Worm (Caenorhabditis elegans) whole organism, L2 larva: Measurements from ENCODE around the gene F36H12.9.

Experiments
- F13H6.1 ChIP-seq: sonication (generic microtip); optimal IDR thresholded peaks from 2 replicates; lab custom pipeline; 2016; ENCODE audit warnings: missing genetic modification characterization, missing compliant biosample characterization
- R02D3.7 ChIP-seq: fragments of 150-350 bp; optimal IDR thresholded peaks from 2 replicates; lab custom pipeline; 2014; ENCODE audit warnings: missing biosample characterization, missing genetic modification characterization
- ZK546.5 ChIP-seq: sonication (generic microtip); optimal IDR thresholded peaks from 2 replicates; lab custom pipeline; 2017; ENCODE audit warnings: missing biosample characterization, missing genetic modification characterization
- aly-2 ChIP-seq: fragments of 150-350 bp; optimal IDR thresholded peaks from 2 replicates; lab custom pipeline; 2014; ENCODE audit warnings: missing biosample characterization, missing genetic modification characterization
- blmp-1 ChIP-seq: sonication (generic microtip); optimal IDR thresholded peaks from 2 replicates; lab custom pipeline; 2017; ENCODE audit warnings: missing genetic modification characterization, mild to moderate bottlenecking, missing compliant biosample characterization, antibody characterized with exemption, moderate library complexity; ENCODE audit not compliant: insufficient read depth
- ceh-16 ChIP-seq: fragments of 150-350 bp; optimal IDR thresholded peaks from 2 replicates; lab custom pipeline; 2014; ENCODE audit warnings: missing biosample characterization, missing genetic modification characterization
- ceh-82 ChIP-seq: fragments of 150-350 bp; optimal IDR thresholded peaks from 2 replicates; lab custom pipeline; 2014; ENCODE audit warnings: missing biosample characterization, missing genetic modification characterization
- crh-2 ChIP-seq: sonication (generic microtip); optimal IDR thresholded peaks from 2 replicates; lab custom pipeline; 2017; ENCODE audit warnings: missing biosample characterization, missing genetic modification characterization
- dmd-4 ChIP-seq: sonication (generic microtip); optimal IDR thresholded peaks from 2 replicates; lab custom pipeline; 2017; ENCODE audit warnings: missing biosample characterization, missing genetic modification characterization
- elt-3 ChIP-seq: sonication (generic microtip); optimal IDR thresholded peaks from 2 replicates; lab custom pipeline; 2017; ENCODE audit warnings: missing biosample characterization, missing genetic modification characterization
- fos-1 ChIP-seq: fragments of 150-350 bp; optimal IDR thresholded peaks from 2 replicates; lab custom pipeline; 2014; ENCODE audit warnings: missing biosample characterization, missing genetic modification characterization
- gmeb-1 ChIP-seq: fragments of 150-350 bp; optimal IDR thresholded peaks from 2 replicates; lab custom pipeline; 2014; ENCODE audit warnings: missing biosample characterization, missing genetic modification characterization
- lin-11 ChIP-seq: fragments of 150-350 bp; sonication (generic microtip); optimal IDR thresholded peaks from 2 replicates; lab custom pipeline; 2014; ENCODE audit warnings: missing biosample characterization, missing genetic modification characterization, inconsistent platforms, mixed read lengths
- lin-39 ChIP-seq: fragments of 150-350 bp; optimal IDR thresholded peaks from 2 replicates; lab custom pipeline; 2014; ENCODE audit warnings: missing biosample characterization, missing genetic modification reagents, missing genetic modification characterization
- lsy-2 ChIP-seq, 2 experiments: fragments of 150-350 bp in 1 of 2; sonication (generic microtip) in 1 of 2; optimal IDR thresholded peaks; 2 replicates each; lab custom pipeline; 2014 to 2017; ENCODE audit warnings: missing biosample characterization in 2 of 2, missing genetic modification characterization in 2 of 2
- mbf-1 ChIP-seq: sonication (generic microtip); optimal IDR thresholded peaks from 2 replicates; lab custom pipeline; 2017; ENCODE audit warnings: missing biosample characterization, missing genetic modification characterization
- mdl-1 ChIP-seq, 2 experiments: fragments of 150-350 bp in 1 of 2; sonication (generic microtip) in 1 of 2; optimal IDR thresholded peaks; 2 replicates each; lab custom pipeline; 2017; ENCODE audit warnings: missing biosample characterization in 2 of 2, missing genetic modification characterization in 2 of 2
- nhr-10 ChIP-seq: sonication (generic microtip); optimal IDR thresholded peaks from 2 replicates; lab custom pipeline; 2017; ENCODE audit warnings: missing biosample characterization, missing genetic modification characterization
- nhr-12 ChIP-seq: fragments of 150-350 bp; optimal IDR thresholded peaks from 2 replicates; lab custom pipeline; 2014; ENCODE audit warnings: missing biosample characterization, missing genetic modification characterization
- nhr-129 ChIP-seq: fragments of 150-350 bp; optimal IDR thresholded peaks from 2 replicates; lab custom pipeline; 2014; ENCODE audit warnings: missing biosample characterization, missing genetic modification characterization
- nhr-21 ChIP-seq: fragments of 150-350 bp; optimal IDR thresholded peaks from 2 replicates; lab custom pipeline; 2014; ENCODE audit warnings: missing biosample characterization, missing genetic modification characterization
- nhr-23 ChIP-seq: fragments of 150-350 bp; optimal IDR thresholded peaks from 2 replicates; lab custom pipeline; 2014; ENCODE audit warnings: missing biosample characterization, missing genetic modification reagents, missing genetic modification characterization
- nhr-237 ChIP-seq: fragments of 150-350 bp; optimal IDR thresholded peaks from 2 replicates; lab custom pipeline; 2014; ENCODE audit warnings: missing biosample characterization, missing genetic modification characterization
- nhr-25 ChIP-seq: fragments of 150-350 bp; sonication (generic microtip); optimal IDR thresholded peaks from 3 replicates; lab custom pipeline; 2014; ENCODE audit warnings: missing biosample characterization, missing genetic modification characterization
- nhr-6 ChIP-seq: fragments of 150-350 bp; optimal IDR thresholded peaks from 2 replicates; lab custom pipeline; 2014; ENCODE audit warnings: missing biosample characterization, missing genetic modification characterization
- peb-1 ChIP-seq: fragments of 150-350 bp; optimal IDR thresholded peaks from 2 replicates; lab custom pipeline; 2014; ENCODE audit warnings: missing biosample characterization, missing genetic modification characterization
- sem-4 ChIP-seq: fragments of 150-350 bp; optimal IDR thresholded peaks from 2 replicates; lab custom pipeline; 2014; ENCODE audit warnings: missing biosample characterization, missing genetic modification reagents, missing genetic modification characterization
- sma-3 ChIP-seq: sonication (generic microtip); optimal IDR thresholded peaks from 2 replicates; lab custom pipeline; 2016; ENCODE audit warnings: missing genetic modification reagents, missing genetic modification characterization, missing compliant biosample characterization
- sma-9 ChIP-seq, 2 experiments: fragments of 150-350 bp in 1 of 2; sonication (generic microtip) in 1 of 2; optimal IDR thresholded peaks; 2 replicates each; lab custom pipeline; 2014 to 2016; ENCODE audit warnings: missing genetic modification characterization in 2 of 2, mild to moderate bottlenecking in 1 of 2, missing biosample characterization in 1 of 2, missing compliant biosample characterization in 1 of 2, missing genetic modification reagents in 1 of 2, moderate library complexity in 1 of 2
- snpc-4 ChIP-seq: fragments of 150-350 bp; optimal IDR thresholded peaks from 2 replicates; lab custom pipeline; 2014; ENCODE audit warnings: missing biosample characterization, missing genetic modification characterization
- unc-39 ChIP-seq: fragments of 150-350 bp; optimal IDR thresholded peaks from 2 replicates; lab custom pipeline; 2014; ENCODE audit warnings: missing biosample characterization, missing genetic modification characterization
- unc-55 ChIP-seq: fragments of 150-350 bp; sonication (generic microtip); optimal IDR thresholded peaks from 3 replicates; lab custom pipeline; 2014; ENCODE audit warnings: missing biosample characterization, missing genetic modification reagents, missing genetic modification characterization
- ztf-1 ChIP-seq: fragments of 200-800 bp; sonication (Bioruptor generic); conservative IDR thresholded peaks from 2 replicates; pipeline ENCODE4 v1.3.6; 2022; ENCODE audit warnings: missing genetic modification characterization, missing compliant biosample characterization
- ztf-11 ChIP-seq: sonication (generic microtip); optimal IDR thresholded peaks from 2 replicates; lab custom pipeline; 2017; ENCODE audit warnings: missing biosample characterization, missing genetic modification characterization
- ztf-4 ChIP-seq: fragments of 150-350 bp; optimal IDR thresholded peaks from 2 replicates; lab custom pipeline; 2014; ENCODE audit warnings: missing biosample characterization, missing genetic modification characterization

The F36H12.9 gene

DNA sequence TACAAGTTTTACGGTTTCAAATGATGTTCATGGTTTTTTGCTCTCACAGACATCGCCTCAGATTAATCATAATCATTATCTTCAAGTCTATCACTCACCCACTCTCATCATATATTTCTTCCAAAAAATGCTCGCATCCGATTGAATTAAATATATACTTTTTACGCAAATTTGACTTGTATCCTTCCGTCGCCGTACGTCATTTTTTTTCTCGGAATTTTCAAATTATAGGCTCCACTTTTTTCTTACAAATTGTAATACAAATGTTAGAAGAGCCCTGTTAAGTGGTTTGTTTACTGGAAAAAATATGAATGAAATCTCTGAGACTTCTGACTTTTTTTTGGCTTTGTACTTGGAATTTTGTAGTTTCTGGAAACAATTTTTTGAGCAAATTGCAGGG, 30.4 kb downstream of the F36H12.9 start:
- TF ChIP-seq crh-2 (tag; lab: Kevin White, UChicago) (no peak), R02D3.7 (tag; lab: Kevin White, UChicago) (no peak), nhr-23 (tag; lab: Kevin White, UChicago) (no peak), elt-3 (tag; lab: Kevin White, UChicago) (no peak), sem-4 (no peak), dmd-4 (tag; lab: Kevin White, UChicago) (no peak), mdl-1 (tag; optimal IDR thresholded peaks at IDR 0.05; lab: Kevin White, UChicago) (no peak), ceh-82 (tag; lab: Kevin White, UChicago) (no peak), ztf-11 (tag; lab: Kevin White, UChicago) (no peak)
- TF ChIP-seq, all 48 proteins: peak for 0

DNA sequence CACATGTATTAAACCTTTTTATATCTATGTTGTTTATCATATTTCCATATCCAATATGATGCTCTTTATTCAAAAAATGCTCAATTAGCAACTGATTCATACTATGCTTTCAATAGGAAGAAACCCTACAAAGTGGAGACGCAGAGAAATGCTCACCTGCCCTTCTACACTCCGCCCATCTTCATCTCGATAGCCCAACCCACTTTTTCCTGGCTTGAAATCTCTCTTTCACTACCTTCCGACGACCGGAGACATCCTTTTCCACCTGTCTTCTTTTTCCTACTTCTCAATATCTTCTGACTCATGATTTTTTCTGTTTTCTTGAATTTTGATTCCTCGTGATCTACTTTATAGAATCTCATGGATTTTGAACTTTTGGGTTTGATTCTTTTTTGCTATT, 32.1 kb downstream of the F36H12.9 start:
- TF ChIP-seq nhr-23 (tag; lab: Kevin White, UChicago) (no peak), nhr-129 (tag; lab: Kevin White, UChicago) (no peak), nhr-12 (no peak), nhr-6 (no peak), peb-1 (tag; lab: Kevin White, UChicago) (no peak), nhr-10 (no peak), aly-2 (tag; lab: Kevin White, UChicago) (no peak), ZK546.5 (tag; lab: Kevin White, UChicago) (no peak), nhr-21 (tag; lab: Kevin White, UChicago) (no peak), elt-3 (tag; lab: Kevin White, UChicago) (no peak), lin-39 (no peak), sem-4 (no peak), mdl-1 (tag; optimal IDR thresholded peaks at IDR 0.05; lab: Kevin White, UChicago) (no peak), ztf-4 (tag; lab: Kevin White, UChicago) (no peak), ceh-16 (tag; lab: Kevin White, UChicago) (no peak), unc-39 (tag; lab: Kevin White, UChicago) (no peak), lsy-2 (tag; optimal IDR thresholded peaks at IDR 0.05; lab: Kevin White, UChicago) (no peak), sma-3 (no peak)

DNA sequence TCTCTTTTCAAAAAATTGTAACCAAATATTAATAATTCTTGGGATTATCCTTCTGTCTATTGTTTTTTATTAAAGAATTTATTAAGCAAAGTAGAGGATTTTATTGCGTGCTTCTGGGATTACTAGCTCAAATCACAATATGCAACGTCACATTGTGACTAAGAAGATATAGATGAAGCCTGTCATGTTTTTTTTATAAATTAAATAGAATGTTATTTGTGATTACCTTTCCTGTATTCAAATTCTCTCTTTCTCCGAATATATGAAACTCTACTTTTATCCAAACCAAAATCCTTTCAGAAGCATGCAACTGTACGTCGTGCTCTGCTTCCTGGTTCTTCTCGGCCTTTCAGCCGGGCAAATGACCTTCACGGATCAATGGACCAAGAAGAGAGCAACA, 33.7 kb downstream of the F36H12.9 start, which contains the start of gene nlp-47:
Gene nlp-47, plus strand, starts transcription at position 301 of the 400 bp plus-strand sequence.
- no peak for TF ChIP-seq ztf-1
- TF ChIP-seq unc-55 (GFP tag; lab: Kevin White, UChicago) = no peak
- no peak for TF ChIP-seq snpc-4 (tag; lab: Kevin White, UChicago)
- no peak for TF ChIP-seq nhr-10
- TF ChIP-seq lin-39 = no peak
- TF ChIP-seq ceh-16 (tag; lab: Kevin White, UChicago) = no peak
- TF ChIP-seq sma-9 (GFP tag; optimal IDR thresholded peaks at IDR 0.05; lab: Kevin White, UChicago) = no peak
- TF ChIP-seq sma-9 (tag; optimal IDR thresholded peaks at IDR 0.05; lab: Kevin White, UChicago) = no peak

DNA sequence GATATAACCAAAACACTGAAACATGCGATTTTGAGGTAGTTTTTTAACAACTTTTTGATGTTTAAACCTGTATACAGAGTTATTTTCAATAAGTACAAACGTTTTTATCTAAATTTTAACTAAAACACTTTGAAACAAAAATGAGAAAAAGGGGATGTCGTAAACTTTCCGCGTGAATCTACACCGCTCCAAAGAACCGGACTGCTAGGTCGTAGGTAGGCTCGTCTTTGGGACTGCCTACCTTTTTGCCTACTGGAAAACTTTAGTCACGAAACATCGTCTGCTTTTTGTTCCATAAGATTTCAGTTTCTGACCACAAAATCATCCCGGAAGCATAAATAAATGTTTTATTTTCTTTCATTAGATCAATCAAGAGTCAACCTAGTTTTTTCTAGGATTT, 34.4 kb downstream of the F36H12.9 start:
- TF ChIP-seq lin-11 (tag; lab: Kevin White, UChicago) (no peak), peb-1 (tag; lab: Kevin White, UChicago) (no peak), ztf-11 (tag; lab: Kevin White, UChicago) (no peak), nhr-23 (tag; lab: Kevin White, UChicago) (no peak), F13H6.1 (tag; lab: Kevin White, UChicago) (no peak), ztf-4 (tag; lab: Kevin White, UChicago) (no peak)

DNA sequence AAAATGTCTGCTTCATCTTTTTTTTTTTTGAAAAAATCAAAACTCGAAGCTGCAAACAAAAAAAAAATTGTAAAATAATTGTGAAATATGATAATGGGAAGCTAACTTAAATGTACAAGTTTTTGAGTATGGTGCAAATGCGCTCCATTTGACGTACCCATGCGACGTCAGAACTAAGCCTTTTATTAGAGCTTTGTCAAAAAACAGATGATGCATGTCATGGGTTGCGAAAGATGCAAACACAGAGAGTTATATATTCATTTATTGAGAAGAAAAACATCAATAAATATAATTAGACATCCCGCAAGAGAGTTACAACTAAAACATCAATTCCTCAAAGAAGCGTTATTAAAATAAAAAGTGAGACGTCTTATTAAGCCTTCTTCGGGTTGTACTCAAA, 37.6 kb downstream of the F36H12.9 start:
- no peak for TF ChIP-seq ceh-16 (tag; lab: Kevin White, UChicago)
- TF ChIP-seq nhr-129 (tag; lab: Kevin White, UChicago) = no peak
- no peak for TF ChIP-seq ztf-4 (tag; lab: Kevin White, UChicago)
- no peak for TF ChIP-seq sma-9 (GFP tag; optimal IDR thresholded peaks at IDR 0.05; lab: Kevin White, UChicago)
- TF ChIP-seq sma-9 (tag; optimal IDR thresholded peaks at IDR 0.05; lab: Kevin White, UChicago) = no peak
- no peak for TF ChIP-seq dmd-4 (tag; lab: Kevin White, UChicago)
- TF ChIP-seq gmeb-1 (tag; lab: Kevin White, UChicago) = no peak
- TF ChIP-seq nhr-25 = no peak
- no peak for TF ChIP-seq lsy-2 (tag; optimal IDR thresholded peaks at IDR 0.05; lab: Kevin White, UChicago)
- no peak for TF ChIP-seq nhr-237 (tag; lab: Kevin White, UChicago)
- TF ChIP-seq snpc-4 (tag; lab: Kevin White, UChicago) = no peak
- no peak for TF ChIP-seq blmp-1 (tag; lab: Kevin White, UChicago)
- TF ChIP-seq mbf-1 = no peak
- TF ChIP-seq ceh-82 (tag; lab: Kevin White, UChicago) = no peak
- no peak for TF ChIP-seq unc-39 (tag; lab: Kevin White, UChicago)
- no peak for TF ChIP-seq elt-3 (tag; lab: Kevin White, UChicago)
- TF ChIP-seq ztf-11 (tag; lab: Kevin White, UChicago) = no peak
- no peak for TF ChIP-seq fos-1
